Fruit fly (Drosophila melanogaster): ENCODE results near the gene CG31735.

- no peak for TF ChIP-seq pan (optimal IDR thresholded peaks at IDR 0.05)
- no peak for TF ChIP-seq CG8478 (optimal IDR thresholded peaks at IDR 0.05)
- no peak for TF ChIP-seq Dll (optimal IDR thresholded peaks at IDR 0.05)
Observed at dm6 chr2L:15886187-15886586, 9.1 kb upstream of the CG31735 start.

All from whole organism.